Worm (Caenorhabditis elegans) whole organism, L2 larva: Measurements from ENCODE around the gene col-39.

Experiments used
- ceh-82 ChIP-seq: fragments of 150-350 bp; optimal IDR thresholded peaks from 2 replicates; lab custom pipeline; 2014; ENCODE audit warnings: missing biosample characterization, missing genetic modification characterization
- dmd-4 ChIP-seq: sonication (generic microtip); optimal IDR thresholded peaks from 2 replicates; lab custom pipeline; 2017; ENCODE audit warnings: missing biosample characterization, missing genetic modification characterization
- elt-3 ChIP-seq: sonication (generic microtip); optimal IDR thresholded peaks from 2 replicates; lab custom pipeline; 2017; ENCODE audit warnings: missing biosample characterization, missing genetic modification characterization
- ztf-11 ChIP-seq: sonication (generic microtip); optimal IDR thresholded peaks from 2 replicates; lab custom pipeline; 2017; ENCODE audit warnings: missing biosample characterization, missing genetic modification characterization

DNA sequence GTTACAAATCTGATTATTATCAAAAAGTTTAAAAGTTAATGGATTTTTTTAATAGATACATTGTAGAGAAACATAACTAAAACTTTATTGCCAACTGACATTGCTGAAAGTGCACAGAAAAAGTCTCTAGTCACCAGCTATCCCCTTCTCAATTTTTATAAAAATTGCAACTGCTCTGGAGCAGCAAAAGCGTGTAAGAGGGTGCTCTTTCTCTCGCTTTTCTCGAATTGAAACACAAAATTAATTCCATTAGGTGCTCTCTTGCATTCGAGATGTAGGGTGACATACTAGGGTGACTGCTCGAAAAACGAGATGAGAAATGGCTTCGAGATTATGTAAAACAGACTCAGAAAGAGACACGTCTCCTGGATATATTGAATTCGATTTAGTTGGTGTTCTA is 24.1 kb upstream of the col-39 start:
- no peak for TF ChIP-seq ceh-82 (tag; lab: Kevin White, UChicago)
- no peak for TF ChIP-seq ztf-11 (tag; lab: Kevin White, UChicago)
- TF ChIP-seq elt-3: no peak
- no peak for TF ChIP-seq dmd-4 (tag; lab: Kevin White, UChicago)
